Worm (Caenorhabditis elegans) whole organism, young adult: ENCODE data around the gene F46F5.15.

Source experiments
- F49E8.2 ChIP-seq: sonication (generic microtip); optimal IDR thresholded peaks from 3 replicates; lab custom pipeline; 2017; ENCODE audit warnings: missing genetic modification characterization, mild to moderate bottlenecking, missing compliant biosample characterization, antibody characterized with exemption, moderate library complexity; ENCODE audit not compliant: insufficient read depth
- attf-3 ChIP-seq: fragments of 200-800 bp; sonication (Bioruptor generic); conservative IDR thresholded peaks from 2 replicates; pipeline ENCODE4 v1.3.6; 2022; ENCODE audit warnings: missing genetic modification reagents, missing genetic modification characterization, missing compliant biosample characterization
- ccch-3 ChIP-seq: fragments of 200-800 bp; sonication (Bioruptor generic); optimal IDR thresholded peaks from 2 replicates; lab custom pipeline; 2018; ENCODE audit warnings: mild to moderate bottlenecking, missing genetic modification characterization, missing compliant biosample characterization
- ceh-91 ChIP-seq: fragments of 200-800 bp; sonication (Bioruptor generic); IDR thresholded peaks from 2 replicates; pipeline ENCODE4 v1.3.6; 2022; ENCODE audit warnings: missing genetic modification reagents, missing genetic modification characterization, missing compliant biosample characterization
- hsf-1 ChIP-seq: fragments of 200-800 bp; sonication (Bioruptor generic); IDR thresholded peaks from 2 replicates; pipeline ENCODE4 v1.3.6; 2022; ENCODE audit warnings: missing genetic modification reagents, missing genetic modification characterization, missing compliant biosample characterization
- madf-3 ChIP-seq: fragments of 200-800 bp; sonication (Bioruptor generic); IDR thresholded peaks from 2 replicates; pipeline ENCODE4 v1.3.6; 2022; ENCODE audit warnings: missing genetic modification reagents, missing genetic modification characterization, missing compliant biosample characterization
- nfya-1 ChIP-seq: sonication (generic microtip); optimal IDR thresholded peaks from 2 replicates; lab custom pipeline; 2017; ENCODE audit warnings: antibody characterized with exemption, missing compliant biosample characterization, missing genetic modification characterization, borderline replicate concordance; ENCODE audit not compliant: insufficient read depth
- nhr-179 ChIP-seq: sonication (generic microtip); optimal IDR thresholded peaks from 2 replicates; lab custom pipeline; 2016; ENCODE audit warnings: mild to moderate bottlenecking, missing genetic modification characterization, missing compliant biosample characterization
- nhr-90 ChIP-seq: sonication (generic microtip); optimal IDR thresholded peaks from 2 replicates; lab custom pipeline; 2016; ENCODE audit warnings: missing genotype, mild to moderate bottlenecking, missing genetic modification characterization, missing compliant biosample characterization

DNA sequence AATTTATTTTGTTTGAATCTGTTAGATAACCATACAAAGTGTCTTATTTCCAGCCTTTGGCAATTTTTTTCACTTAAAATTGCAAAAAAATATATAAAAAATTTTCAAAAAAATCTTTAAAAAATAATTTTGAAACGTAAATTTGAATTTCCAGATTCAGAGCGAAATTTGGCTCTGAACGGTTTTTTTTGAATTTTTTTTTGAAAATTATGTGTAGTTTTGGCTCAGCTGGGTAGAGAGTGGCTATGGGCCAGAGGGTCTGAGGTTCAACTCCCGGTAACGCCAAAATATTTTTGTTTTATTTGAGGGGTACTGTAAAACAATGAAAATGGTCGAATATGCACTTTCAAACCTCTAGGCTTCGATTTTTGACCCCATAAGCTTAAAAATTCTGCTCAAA is 34.8 kb upstream of the F46F5.15 start:
- TF ChIP-seq nhr-90 = no peak
- no peak for TF ChIP-seq F49E8.2 (tag; lab: Kevin White, UChicago)
- no peak for TF ChIP-seq nfya-1 (tag; lab: Kevin White, UChicago)
- TF ChIP-seq ccch-3 (GFP tag; lab: Kevin White, UChicago) = no peak
- TF ChIP-seq hsf-1 (GFP tag; lab: Robert Waterston, UW) = no peak
- no peak for TF ChIP-seq nhr-179 (tag; lab: Kevin White, UChicago)
- TF ChIP-seq madf-3 (GFP tag; lab: Robert Waterston, UW) = no peak
- no peak for TF ChIP-seq ceh-91 (GFP tag; lab: Robert Waterston, UW)
- no peak for TF ChIP-seq attf-3 (GFP tag; lab: Robert Waterston, UW)
